Worm (Caenorhabditis elegans): ENCODE results near the gene R07C3.13.
"Not testable (repeated sequence)": the region's sequence is repeated elsewhere in the genome, so short reads cannot be mapped to it uniquely, and the experiment has no call there.

DNA sequence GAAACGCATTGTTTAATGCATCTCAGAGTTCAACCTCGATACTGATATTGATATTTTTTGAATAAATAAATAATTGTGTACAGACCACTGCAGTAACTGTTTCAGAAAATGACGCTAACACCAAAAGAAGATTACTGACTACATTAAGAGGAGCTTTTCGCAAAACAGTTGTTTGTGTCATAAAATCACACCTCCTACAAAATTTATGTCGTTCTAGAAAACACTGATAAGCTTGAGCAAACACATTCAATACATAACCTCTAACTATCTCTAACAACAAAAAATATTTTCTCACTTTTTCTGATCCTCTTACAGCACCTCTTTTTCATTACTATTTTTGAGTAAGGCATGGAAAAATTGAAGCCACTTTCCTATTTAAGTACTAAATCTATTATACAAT, 27.4 kb upstream of the R07C3.13 start, which contains the start of gene fbxc-7:
- not testable (repeated sequence) for TF ChIP-seq tab-1 (GFP tag; IDR thresholded peaks at IDR 0.05); flt-1 (GFP tag; IDR thresholded peaks at IDR 0.05); ref-1 (GFP tag; conservative IDR thresholded peaks at IDR 0.05); ztf-29 (GFP tag; IDR thresholded peaks at IDR 0.05); klf-2 (GFP tag; conservative IDR thresholded peaks at IDR 0.05)

All from whole organism, midembryonic.